Fruit fly (Drosophila melanogaster): ENCODE results near the gene r2d2.
A peak's percentile ranks its signal among the peaks of the same experiment; 100 is the strongest.

DNA sequence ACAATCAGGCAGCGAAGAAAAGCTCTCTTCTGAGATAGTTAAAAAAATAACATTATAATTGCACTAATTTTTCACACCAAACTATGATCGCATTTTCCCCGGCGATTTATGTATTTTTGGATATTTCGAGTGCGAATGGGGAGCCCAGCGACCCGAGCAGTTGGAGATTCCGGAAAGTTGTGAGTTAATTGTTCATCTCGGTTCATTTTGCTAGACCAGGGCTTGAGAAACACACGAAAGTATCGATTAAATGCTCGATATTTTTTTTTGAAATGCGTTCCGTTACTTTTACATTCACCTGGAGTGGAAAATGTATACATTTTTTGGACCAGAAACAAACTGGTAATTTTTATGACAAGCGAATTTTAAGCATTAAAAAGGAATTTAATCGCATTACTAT, 10.6 kb downstream of the r2d2 start, which contains the start of gene Cdc14:
- TF ChIP-seq Hnf4 (GFP tag; optimal IDR thresholded peaks at IDR 0.05), result no peak
- TF ChIP-seq psq (GFP tag; optimal IDR thresholded peaks at IDR 0.05), result no peak
- no peak for TF ChIP-seq dmrt93B (GFP tag; optimal IDR thresholded peaks at IDR 0.05)
- TF ChIP-seq Dfd (GFP tag; optimal IDR thresholded peaks at IDR 0.05), result no peak
- TF ChIP-seq Jra (GFP tag; optimal IDR thresholded peaks at IDR 0.05), result no peak
- TF ChIP-seq dsf (GFP tag; optimal IDR thresholded peaks at IDR 0.05; ENCODE audit: borderline replicate concordance), result no peak
- no peak for TF ChIP-seq Dif (GFP tag; optimal IDR thresholded peaks at IDR 0.05; ENCODE audit: partially characterized antibody)
- TF ChIP-seq sage (GFP tag; optimal IDR thresholded peaks at IDR 0.05), result no peak
- no peak for TF ChIP-seq tai (GFP tag; optimal IDR thresholded peaks at IDR 0.05)
- TF ChIP-seq foxo (GFP tag; optimal IDR thresholded peaks at IDR 0.05), result peak in 1 of 2 experiments; percentile 4
- TF ChIP-seq pan (optimal IDR thresholded peaks at IDR 0.05), result no peak
- TF ChIP-seq GATAd (GFP tag; optimal IDR thresholded peaks at IDR 0.05), result no peak

Data from whole organism, wandering third instar larva.